Fruit fly (Drosophila melanogaster): ENCODE results near the gene mtgo.

mtgo gene

dm6 chr2L:16548418-16549108, 3.7 kb downstream of the mtgo start (continued):
- TF ChIP-seq grau (tag; optimal IDR thresholded peaks at IDR 0.05): no peak
- peak; percentile 53 for TF ChIP-seq lab (GFP tag; optimal IDR thresholded peaks at IDR 0.05)
- TF ChIP-seq slp2 (GFP tag; optimal IDR thresholded peaks at IDR 0.05): no peak
- no peak for TF ChIP-seq CG11085 (GFP tag; IDR thresholded peaks at IDR 0.05)
- peak; percentile 10 for TF ChIP-seq CG10209 (GFP tag; optimal IDR thresholded peaks at IDR 0.05)
- no peak for TF ChIP-seq Hsf (GFP tag; optimal IDR thresholded peaks at IDR 0.05)
- no peak for TF ChIP-seq Hmx (GFP tag; optimal IDR thresholded peaks at IDR 0.05)
- TF ChIP-seq CG12219 (GFP tag; optimal IDR thresholded peaks at IDR 0.05): no peak
- TF ChIP-seq mld (GFP tag; IDR thresholded peaks at IDR 0.05; ENCODE audit: partially characterized antibody): 0 out of 3 replicates have a peak, but pooled peaks have one; percentile 51
- TF ChIP-seq CG30403 (GFP tag; optimal IDR thresholded peaks at IDR 0.05): peak; percentile 24
- peak; percentile 58 for TF ChIP-seq CG9727 (GFP tag; optimal IDR thresholded peaks at IDR 0.05)
- TF ChIP-seq nau (GFP tag; optimal IDR thresholded peaks at IDR 0.05): no peak
- no peak for TF ChIP-seq Neu2 (GFP tag; optimal IDR thresholded peaks at IDR 0.05; ENCODE audit: borderline replicate concordance)
- no peak for TF ChIP-seq CG10565 (GFP tag; optimal IDR thresholded peaks at IDR 0.05)
- TF ChIP-seq CG15011 (GFP tag; optimal IDR thresholded peaks at IDR 0.05): no peak
- TF ChIP-seq Trl (optimal IDR thresholded peaks at IDR 0.05): peak in 1 of 2 experiments; percentile 7
- no peak for TF ChIP-seq Trl (GFP tag; optimal IDR thresholded peaks at IDR 0.05)
- no peak for TF ChIP-seq CG8281 (tag; optimal IDR thresholded peaks at IDR 0.05)
- peak; percentile 59 for TF ChIP-seq CoRest (tag; optimal IDR thresholded peaks at IDR 0.05)
- TF ChIP-seq lilli (GFP tag; optimal IDR thresholded peaks at IDR 0.05): no peak
- TF ChIP-seq Oli (tag; optimal IDR thresholded peaks at IDR 0.05): peak; percentile 5
- TF ChIP-seq Rfx (GFP tag; IDR thresholded peaks at IDR 0.05): no peak
- no peak for TF ChIP-seq Atf3 (GFP tag; optimal IDR thresholded peaks at IDR 0.05)
- no peak for TF ChIP-seq Nf-YA (GFP tag; IDR thresholded peaks at IDR 0.05)
- TF ChIP-seq D19A (tag; optimal IDR thresholded peaks at IDR 0.05): peak; percentile 9
- peak; percentile 55 for TF ChIP-seq CG10267 (tag; optimal IDR thresholded peaks at IDR 0.05)
- no peak for TF ChIP-seq kah (GFP tag; optimal IDR thresholded peaks at IDR 0.05)
- TF ChIP-seq lov (optimal IDR thresholded peaks at IDR 0.05): no peak
- no peak for TF ChIP-seq lov (GFP tag; IDR thresholded peaks at IDR 0.05)
- TF ChIP-seq B-H2 (GFP tag; optimal IDR thresholded peaks at IDR 0.05): no peak
- peak; percentile 63 for TF ChIP-seq CG18599 (GFP tag; optimal IDR thresholded peaks at IDR 0.05)
- TF ChIP-seq Dref (GFP tag; IDR thresholded peaks at IDR 0.05): no peak
- TF ChIP-seq dmrt11E (tag; optimal IDR thresholded peaks at IDR 0.05): peak; percentile 39
- peak; percentile 53 for TF ChIP-seq Meics (GFP tag; optimal IDR thresholded peaks at IDR 0.05)
- peak; percentile 25; the same call in 1 of the 2 replicates for TF ChIP-seq CG6689 (GFP tag; IDR thresholded peaks at IDR 0.05)
- no peak for TF ChIP-seq vfl (GFP tag; optimal IDR thresholded peaks at IDR 0.05)
- no peak for TF ChIP-seq oc (tag; optimal IDR thresholded peaks at IDR 0.05)
- TF ChIP-seq chif (GFP tag; optimal IDR thresholded peaks at IDR 0.05): no peak
- no peak for TF ChIP-seq CG6854 (GFP tag; optimal IDR thresholded peaks at IDR 0.05)
- no peak for TF ChIP-seq CG3163 (GFP tag; optimal IDR thresholded peaks at IDR 0.05)
- no peak for TF ChIP-seq CG4854 (GFP tag; optimal IDR thresholded peaks at IDR 0.05)
- 0 out of 2 replicates have a peak, but pooled peaks have one; percentile 10 for TF ChIP-seq CG1024 (GFP tag; IDR thresholded peaks at IDR 0.05)
- no peak for TF ChIP-seq CG31224 (GFP tag; IDR thresholded peaks at IDR 0.05)
- peak; percentile 21 for TF ChIP-seq Spps (tag; optimal IDR thresholded peaks at IDR 0.05)
- no peak for TF ChIP-seq Blimp-1 (GFP tag; optimal IDR thresholded peaks at IDR 0.05)
- TF ChIP-seq NC2β (GFP tag; optimal IDR thresholded peaks at IDR 0.05): no peak
- peak; percentile 1 for TF ChIP-seq zf30C (GFP tag; optimal IDR thresholded peaks at IDR 0.05)
- no peak for TF ChIP-seq Rx (GFP tag; IDR thresholded peaks at IDR 0.05)
- TF ChIP-seq nmo (GFP tag; optimal IDR thresholded peaks at IDR 0.05): no peak
- TF ChIP-seq CG4617 (GFP tag; optimal IDR thresholded peaks at IDR 0.05; ENCODE audit: borderline replicate concordance): no peak

All from whole organism, embryonic.